Worm (Caenorhabditis elegans) whole organism, L3 larva: ENCODE results near the gene T07D3.2.

Experiments used
- R02D3.7 ChIP-seq: fragments of 150-350 bp; optimal IDR thresholded peaks from 2 replicates; lab custom pipeline; 2014; ENCODE audit warnings: missing biosample characterization, missing genetic modification characterization
- daf-12 ChIP-seq: fragments of 150-350 bp; optimal IDR thresholded peaks from 2 replicates; lab custom pipeline; 2014; ENCODE audit warnings: missing biosample characterization, missing genetic modification reagents, missing genetic modification characterization
- fkh-2 ChIP-seq: fragments of 150-350 bp; optimal IDR thresholded peaks from 2 replicates; lab custom pipeline; 2014; ENCODE audit warnings: missing biosample characterization, missing genetic modification reagents, missing genetic modification characterization
- mdl-1 ChIP-seq: fragments of 150-350 bp; optimal IDR thresholded peaks from 2 replicates; lab custom pipeline; 2014; ENCODE audit warnings: missing biosample characterization, missing genetic modification characterization
- nhr-11 ChIP-seq: fragments of 150-350 bp; optimal IDR thresholded peaks from 2 replicates; lab custom pipeline; 2014; ENCODE audit warnings: missing biosample characterization, missing genetic modification characterization
- nhr-237 ChIP-seq: fragments of 150-350 bp; optimal IDR thresholded peaks from 2 replicates; lab custom pipeline; 2014; ENCODE audit warnings: missing biosample characterization, missing genetic modification characterization
- nhr-25 ChIP-seq: sonication (generic microtip); optimal IDR thresholded peaks from 2 replicates; lab custom pipeline; 2017; ENCODE audit warnings: missing biosample characterization, missing genetic modification characterization
- nhr-28 ChIP-seq: fragments of 150-350 bp; optimal IDR thresholded peaks from 2 replicates; lab custom pipeline; 2014; ENCODE audit warnings: missing biosample characterization, missing genetic modification characterization
- nhr-43 ChIP-seq: sonication (generic microtip); optimal IDR thresholded peaks from 2 replicates; lab custom pipeline; 2016; ENCODE audit warnings: mild to moderate bottlenecking, missing genetic modification characterization, missing compliant biosample characterization; ENCODE audit not compliant: poor library complexity, severe bottlenecking
- pqm-1 ChIP-seq: fragments of 150-350 bp; optimal IDR thresholded peaks from 2 replicates; lab custom pipeline; 2017; ENCODE audit warnings: missing biosample characterization, missing genetic modification characterization, inconsistent platforms
- unc-39 ChIP-seq: sonication (generic microtip); optimal IDR thresholded peaks from 4 replicates; lab custom pipeline; 2017; ENCODE audit warnings: missing biosample characterization, missing genetic modification characterization
- ztf-11 ChIP-seq: fragments of 150-350 bp; optimal IDR thresholded peaks from 2 replicates; lab custom pipeline; 2014; ENCODE audit warnings: missing biosample characterization, missing genetic modification characterization

DNA sequence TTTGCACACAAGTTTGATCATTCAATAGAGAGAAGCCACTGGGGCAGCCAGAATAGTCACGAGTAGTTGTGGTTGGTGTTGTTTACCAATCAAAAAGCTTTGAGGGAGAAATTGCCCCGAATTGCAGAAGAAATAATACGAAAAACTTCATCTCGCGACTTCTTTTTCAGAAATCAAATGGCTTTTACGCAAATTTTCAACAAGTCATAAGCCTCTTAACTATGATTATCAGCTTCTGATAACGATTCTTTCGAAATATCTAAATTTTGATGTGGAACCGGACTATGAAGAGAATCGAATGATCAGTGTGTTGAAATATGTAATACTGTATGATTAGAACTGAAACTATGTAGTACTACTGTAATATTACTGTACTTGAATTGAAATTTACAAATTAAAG lies 18.6 kb downstream of the T07D3.2 start:
- no peak for TF ChIP-seq pqm-1
- no peak for TF ChIP-seq ztf-11 (tag; lab: Kevin White, UChicago)
- no peak for TF ChIP-seq R02D3.7 (tag; lab: Kevin White, UChicago)
- no peak for TF ChIP-seq unc-39 (tag; lab: Kevin White, UChicago)
- TF ChIP-seq mdl-1 (tag; lab: Kevin White, UChicago) = no peak
- TF ChIP-seq nhr-28 (tag; lab: Kevin White, UChicago) = no peak
- TF ChIP-seq daf-12 (tag; lab: Kevin White, UChicago) = no peak
- TF ChIP-seq fkh-2 = no peak
- no peak for TF ChIP-seq nhr-11 (tag; lab: Kevin White, UChicago)
- TF ChIP-seq nhr-237 (tag; lab: Kevin White, UChicago) = no peak
- no peak for TF ChIP-seq nhr-25 (tag; lab: Kevin White, UChicago)
- TF ChIP-seq nhr-43 = no peak
